Worm (Caenorhabditis elegans) whole organism, L2 larva: Measurements from ENCODE around the gene Y94H6A.3.

ENCODE experiments used
- ama-1 ChIP-seq: fragments of 150-350 bp; optimal IDR thresholded peaks from 2 replicates; lab custom pipeline; 2018; ENCODE audit warnings: inconsistent platforms
- ceh-82 ChIP-seq: fragments of 150-350 bp; optimal IDR thresholded peaks from 2 replicates; lab custom pipeline; 2014; ENCODE audit warnings: missing biosample characterization, missing genetic modification characterization
- lsy-2 ChIP-seq, 2 experiments: fragments of 150-350 bp in 1 of 2; sonication (generic microtip) in 1 of 2; optimal IDR thresholded peaks; 2 replicates each; lab custom pipeline; 2014 to 2017; ENCODE audit warnings: missing biosample characterization in 2 of 2, missing genetic modification characterization in 2 of 2
- mab-5 ChIP-seq: fragments of 150-350 bp; optimal IDR thresholded peaks from 2 replicates; lab custom pipeline; 2014; ENCODE audit warnings: missing biosample characterization, missing genetic modification characterization
- nhr-10 ChIP-seq: sonication (generic microtip); optimal IDR thresholded peaks from 2 replicates; lab custom pipeline; 2017; ENCODE audit warnings: missing biosample characterization, missing genetic modification characterization
- nhr-77 ChIP-seq: fragments of 150-350 bp; optimal IDR thresholded peaks from 2 replicates; lab custom pipeline; 2014; ENCODE audit warnings: missing biosample characterization, missing genetic modification characterization

DNA sequence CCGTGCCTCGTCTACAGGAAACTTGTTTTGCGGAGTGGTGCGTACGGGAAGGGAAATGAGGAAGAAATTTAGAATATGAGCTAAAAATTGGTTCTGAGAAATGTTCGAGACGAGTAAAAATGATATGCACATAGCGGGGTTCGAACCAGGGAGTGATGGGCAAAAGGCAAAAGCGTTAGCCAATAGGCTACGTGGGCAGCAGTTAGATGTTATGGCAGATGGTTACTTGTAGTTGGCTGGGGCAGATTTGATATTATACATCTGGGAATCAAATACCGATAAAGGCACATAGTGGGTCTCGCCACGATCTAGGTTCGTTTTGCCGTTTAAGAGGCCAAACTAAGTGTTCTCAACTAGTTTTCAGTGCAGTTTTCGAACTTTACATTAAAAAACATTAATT is 19.0 kb upstream of the Y94H6A.3 start:
- TF ChIP-seq ama-1: no peak
- no peak for TF ChIP-seq mab-5 (tag; lab: Kevin White, UChicago)
- no peak for TF ChIP-seq nhr-10 (tag; lab: Kevin White, UChicago)
- TF ChIP-seq nhr-77: no peak
- TF ChIP-seq ceh-82 (tag; lab: Kevin White, UChicago): no peak
- no peak for TF ChIP-seq lsy-2 (tag; optimal IDR thresholded peaks at IDR 0.05; lab: Kevin White, UChicago)
